Worm (Caenorhabditis elegans) whole organism, L1 larva: ENCODE data around the gene fbxb-55.

Source experiments
- C04F5.9 ChIP-seq: sonication (generic microtip); optimal IDR thresholded peaks from 2 replicates; lab custom pipeline; 2016; ENCODE audit warnings: missing genetic modification characterization, missing compliant biosample characterization
- C34B4.2 ChIP-seq: sonication (generic microtip); optimal IDR thresholded peaks from 2 replicates; lab custom pipeline; 2017; ENCODE audit warnings: mild to moderate bottlenecking, missing genetic modification characterization, missing compliant biosample characterization
- alr-1 ChIP-seq: fragments of 200-800 bp; sonication (Bioruptor generic); optimal IDR thresholded peaks from 2 replicates; lab custom pipeline; 2018; ENCODE audit warnings: borderline replicate concordance, mild to moderate bottlenecking, missing genetic modification characterization, missing compliant biosample characterization
- aly-2 ChIP-seq: fragments of 150-350 bp; optimal IDR thresholded peaks from 2 replicates; lab custom pipeline; 2014; ENCODE audit warnings: missing biosample characterization, missing genetic modification characterization
- ama-1 ChIP-seq: fragments of 150-350 bp; optimal IDR thresholded peaks from 2 replicates; lab custom pipeline; 2014
- blmp-1 ChIP-seq: fragments of 150-350 bp; optimal IDR thresholded peaks from 2 replicates; lab custom pipeline; 2014; ENCODE audit warnings: missing biosample characterization, missing genetic modification characterization
- ceh-63 ChIP-seq: fragments of 200-800 bp; sonication (Bioruptor generic); optimal IDR thresholded peaks from 2 replicates; lab custom pipeline; 2018; ENCODE audit warnings: mild to moderate bottlenecking, missing genetic modification characterization, missing compliant biosample characterization
- ceh-8 ChIP-seq: fragments of 200-800 bp; sonication (Bioruptor generic); optimal IDR thresholded peaks from 2 replicates; lab custom pipeline; 2018; ENCODE audit warnings: mild to moderate bottlenecking, missing genetic modification characterization, moderate library complexity, missing compliant biosample characterization
- ceh-88 ChIP-seq: fragments of 200-800 bp; sonication (Bioruptor generic); IDR thresholded peaks from 2 replicates; pipeline ENCODE4 v1.3.6; 2022; ENCODE audit warnings: missing genetic modification characterization, missing compliant biosample characterization
- ceh-90 ChIP-seq: sonication (generic microtip); optimal IDR thresholded peaks from 2 replicates; lab custom pipeline; 2016; ENCODE audit warnings: missing genetic modification characterization, missing compliant biosample characterization
- dpl-1 ChIP-seq, 3 experiments: fragments of 150-350 bp in 2 of 3; sonication (generic microtip) in 1 of 3; optimal IDR thresholded peaks; 2 replicates each; lab custom pipeline; 2014 to 2017; ENCODE audit warnings: missing biosample characterization in 3 of 3, missing genetic modification characterization in 3 of 3, missing genetic modification reagents in 3 of 3
- dsc-1 ChIP-seq: sonication (generic microtip); optimal IDR thresholded peaks from 2 replicates; lab custom pipeline; 2016; ENCODE audit warnings: mild to moderate bottlenecking, missing genetic modification characterization, missing compliant biosample characterization
- egl-27 ChIP-seq, 2 experiments: fragments of 150-350 bp in 1 of 2; sonication (generic microtip); optimal IDR thresholded peaks; 3 replicates each; lab custom pipeline; 2017 to 2018; ENCODE audit warnings: missing biosample characterization in 2 of 2, missing genetic modification characterization in 2 of 2, missing genetic modification reagents in 2 of 2
- elt-2 ChIP-seq: sonication (generic microtip); optimal IDR thresholded peaks from 2 replicates; lab custom pipeline; 2016; ENCODE audit warnings: missing genetic modification characterization, mild to moderate bottlenecking, inconsistent platforms, missing compliant biosample characterization, missing genetic modification reagents
- ets-5 ChIP-seq: fragments of 200-800 bp; sonication (Bioruptor generic); IDR thresholded peaks from 2 replicates; pipeline ENCODE4 v1.3.6; 2022; ENCODE audit warnings: missing genetic modification characterization, missing compliant biosample characterization
- fkh-10 ChIP-seq: sonication (generic microtip); optimal IDR thresholded peaks from 2 replicates; lab custom pipeline; 2017; ENCODE audit warnings: missing biosample characterization, missing genetic modification reagents, missing genetic modification characterization
- fkh-4 ChIP-seq: sonication (generic microtip); optimal IDR thresholded peaks from 2 replicates; lab custom pipeline; 2016; ENCODE audit warnings: missing compliant biosample characterization, missing genetic modification characterization, borderline replicate concordance
- fkh-8 ChIP-seq: sonication (generic microtip); optimal IDR thresholded peaks from 2 replicates; lab custom pipeline; 2016; ENCODE audit warnings: mild to moderate bottlenecking, missing genetic modification characterization, missing compliant biosample characterization
- grh-1 ChIP-seq: fragments of 200-800 bp; sonication (Bioruptor generic); IDR thresholded peaks from 2 replicates; pipeline ENCODE4 v1.3.6; 2022; ENCODE audit warnings: missing genetic modification reagents, missing genetic modification characterization, missing compliant biosample characterization
- hlh-4 ChIP-seq: sonication (generic microtip); optimal IDR thresholded peaks from 2 replicates; lab custom pipeline; 2016; ENCODE audit warnings: mild to moderate bottlenecking, missing genetic modification characterization, missing compliant biosample characterization
- hpl-2 ChIP-seq: fragments of 150-350 bp; optimal IDR thresholded peaks from 2 replicates; lab custom pipeline; 2014; ENCODE audit warnings: missing biosample characterization, missing genetic modification reagents, missing genetic modification characterization
- irx-1 ChIP-seq: sonication (generic microtip); optimal IDR thresholded peaks from 2 replicates; lab custom pipeline; 2016; ENCODE audit warnings: missing genetic modification characterization, missing compliant biosample characterization
- jun-1 ChIP-seq: fragments of 150-350 bp; optimal IDR thresholded peaks from 2 replicates; lab custom pipeline; 2014; ENCODE audit warnings: missing biosample characterization, missing genetic modification reagents, missing genetic modification characterization
- lin-14 ChIP-seq: fragments of 200-800 bp; sonication (Bioruptor generic); optimal IDR thresholded peaks from 2 replicates; lab custom pipeline; 2018; ENCODE audit warnings: mild to moderate bottlenecking, missing genetic modification characterization, moderate library complexity, missing compliant biosample characterization
- lin-15B ChIP-seq: fragments of 150-350 bp; sonication (generic microtip); optimal IDR thresholded peaks from 3 replicates; lab custom pipeline; 2014; ENCODE audit warnings: missing biosample characterization, missing genetic modification characterization
- lsy-2 ChIP-seq, 2 experiments: fragments of 150-350 bp; optimal IDR thresholded peaks; 2 replicates each; lab custom pipeline; 2014; ENCODE audit warnings: missing biosample characterization in 2 of 2, missing genetic modification characterization in 2 of 2
- mab-9 ChIP-seq: fragments of 200-800 bp; sonication (Bioruptor generic); IDR thresholded peaks from 2 replicates; pipeline ENCODE4 v1.3.6; 2022; ENCODE audit warnings: missing genetic modification reagents, missing genetic modification characterization, missing compliant biosample characterization
- nhr-12 ChIP-seq: sonication (generic microtip); optimal IDR thresholded peaks from 2 replicates; lab custom pipeline; 2017; ENCODE audit warnings: missing biosample characterization, missing genetic modification characterization
- nhr-19 ChIP-seq: fragments of 200-800 bp; sonication (Bioruptor generic); conservative IDR thresholded peaks from 2 replicates; pipeline ENCODE4 v1.3.6; 2022; ENCODE audit warnings: missing genetic modification characterization, missing compliant biosample characterization
- nhr-76 ChIP-seq: sonication (generic microtip); optimal IDR thresholded peaks from 2 replicates; lab custom pipeline; 2017; ENCODE audit warnings: missing biosample characterization, missing genetic modification characterization
- nhr-85 ChIP-seq: sonication (generic microtip); peaks from one replicate; lab custom pipeline; 2016; ENCODE audit warnings: missing genetic modification characterization, inconsistent platforms, missing compliant biosample characterization
- nhr-90 ChIP-seq: sonication (generic microtip); optimal IDR thresholded peaks from 2 replicates; lab custom pipeline; 2016; ENCODE audit warnings: mild to moderate bottlenecking, missing genetic modification characterization, missing compliant biosample characterization; ENCODE audit not compliant: poor library complexity
- pag-3 ChIP-seq: sonication (generic microtip); optimal IDR thresholded peaks from 2 replicates; lab custom pipeline; 2017; ENCODE audit warnings: missing genetic modification characterization, mild to moderate bottlenecking, missing compliant biosample characterization, antibody characterized with exemption, borderline replicate concordance; ENCODE audit not compliant: insufficient read depth
- pqm-1 ChIP-seq: sonication (generic microtip); optimal IDR thresholded peaks from 3 replicates; lab custom pipeline; 2017; ENCODE audit warnings: missing biosample characterization, missing genetic modification characterization
- rnt-1 ChIP-seq: sonication (generic microtip); optimal IDR thresholded peaks from 2 replicates; lab custom pipeline; 2016; ENCODE audit warnings: mild to moderate bottlenecking, missing genetic modification characterization, moderate library complexity, missing compliant biosample characterization
- snpc-4 ChIP-seq: fragments of 150-350 bp; optimal IDR thresholded peaks from 2 replicates; lab custom pipeline; 2014; ENCODE audit warnings: missing biosample characterization, missing genetic modification characterization
- snu-23 ChIP-seq: sonication (generic microtip); optimal IDR thresholded peaks from 2 replicates; lab custom pipeline; 2016; ENCODE audit warnings: missing genetic modification characterization, missing compliant biosample characterization
- sox-4 ChIP-seq: sonication (generic microtip); optimal IDR thresholded peaks from 2 replicates; lab custom pipeline; 2016; ENCODE audit warnings: missing genetic modification characterization, missing compliant biosample characterization
- sptf-1 ChIP-seq: fragments of 150-350 bp; optimal IDR thresholded peaks from 2 replicates; lab custom pipeline; 2014; ENCODE audit warnings: missing biosample characterization, missing genetic modification characterization
- sup-37 ChIP-seq: fragments of 200-800 bp; sonication (Bioruptor generic); optimal IDR thresholded peaks from 2 replicates; lab custom pipeline; 2018; ENCODE audit warnings: mild to moderate bottlenecking, missing genetic modification characterization, missing compliant biosample characterization
- tlp-1 ChIP-seq: fragments of 150-350 bp; optimal IDR thresholded peaks from 2 replicates; lab custom pipeline; 2014; ENCODE audit warnings: missing biosample characterization, missing genetic modification characterization
- unc-130 ChIP-seq: fragments of 150-350 bp; optimal IDR thresholded peaks from 2 replicates; lab custom pipeline; 2017; ENCODE audit warnings: missing biosample characterization, missing genetic modification characterization, inconsistent platforms
- unc-30 ChIP-seq: sonication (generic microtip); optimal IDR thresholded peaks from 2 replicates; lab custom pipeline; 2017; ENCODE audit warnings: missing biosample characterization, missing genetic modification characterization
- unc-62 ChIP-seq: fragments of 150-350 bp; optimal IDR thresholded peaks from 2 replicates; lab custom pipeline; 2014; ENCODE audit warnings: missing biosample characterization, missing genetic modification reagents, missing genetic modification characterization
- unc-86 ChIP-seq: sonication (generic microtip); optimal IDR thresholded peaks from 2 replicates; lab custom pipeline; 2016; ENCODE audit warnings: missing genetic modification characterization, missing compliant biosample characterization
- unc-98 ChIP-seq: fragments of 200-800 bp; sonication (Bioruptor generic); IDR thresholded peaks from 2 replicates; pipeline ENCODE4 v1.3.6; 2022; ENCODE audit warnings: missing genetic modification characterization, missing compliant biosample characterization
- vab-15 ChIP-seq: sonication (generic microtip); optimal IDR thresholded peaks from 2 replicates; lab custom pipeline; 2017; ENCODE audit warnings: missing genotype, mild to moderate bottlenecking, missing genetic modification characterization, missing compliant biosample characterization
- zag-1 ChIP-seq: fragments of 150-350 bp; optimal IDR thresholded peaks from 2 replicates; lab custom pipeline; 2014; ENCODE audit warnings: missing biosample characterization, missing genetic modification characterization
- zip-4 ChIP-seq: fragments of 200-800 bp; sonication (Bioruptor generic); optimal IDR thresholded peaks from 2 replicates; lab custom pipeline; 2018; ENCODE audit warnings: mild to moderate bottlenecking, missing genetic modification characterization, moderate library complexity, missing compliant biosample characterization
- ztf-11 ChIP-seq, 2 experiments: sonication (generic microtip); optimal IDR thresholded peaks; 2 replicates each; lab custom pipeline; 2016 to 2017; ENCODE audit warnings: missing genetic modification characterization in 2 of 2, missing biosample characterization in 1 of 2, missing compliant biosample characterization in 1 of 2

Gene fbxb-55

ce11 chrIV:4027106-4027888, 41.3 kb upstream of the fbxb-55 start (continued):
- no peak for TF ChIP-seq sox-4 (tag; lab: Kevin White, UChicago)
- no peak for TF ChIP-seq ets-5
- peak; percentile 68 for TF ChIP-seq rnt-1 (tag; lab: Kevin White, UChicago)
- no peak for TF ChIP-seq unc-62
- peak; percentile 78 for TF ChIP-seq elt-2 (tag; lab: Kevin White, UChicago)
- peak; percentile 79 for TF ChIP-seq nhr-85 (tag; lab: Kevin White, UChicago)
- TF ChIP-seq jun-1 (tag; lab: Kevin White, UChicago) = no peak
- TF ChIP-seq lin-15B (tag; lab: Kevin White, UChicago) = no peak
- no peak for TF ChIP-seq hpl-2 (GFP tag; lab: Kevin White, UChicago)
- no peak for TF ChIP-seq blmp-1 (tag; lab: Kevin White, UChicago)
- TF ChIP-seq fkh-10 (GFP tag; lab: Kevin White, UChicago) = no peak
- TF ChIP-seq ceh-90 = no peak
- TF ChIP-seq egl-27 (tag; optimal IDR thresholded peaks at IDR 0.05; lab: Kevin White, UChicago) = no peak
- no peak for TF ChIP-seq nhr-90 (tag; lab: Kevin White, UChicago)
- no peak for TF ChIP-seq sptf-1
- TF ChIP-seq C04F5.9 = no peak
- no peak for TF ChIP-seq sup-37
- TF ChIP-seq vab-15 = no peak
- no peak for TF ChIP-seq lsy-2 (tag; optimal IDR thresholded peaks at IDR 0.05; lab: Kevin White, UChicago)
- peak; percentile 12 for TF ChIP-seq snu-23 (GFP tag; lab: Kevin White, UChicago)
- no peak for TF ChIP-seq pag-3 (tag; lab: Kevin White, UChicago)
- no peak for TF ChIP-seq nhr-12
- no peak; the same call in 1 of the 2 replicates for TF ChIP-seq nhr-19
- TF ChIP-seq dsc-1 (tag; lab: Kevin White, UChicago) = no peak
- no peak for TF ChIP-seq unc-130 (tag; lab: Kevin White, UChicago)
- TF ChIP-seq ztf-11 (tag; optimal IDR thresholded peaks at IDR 0.05; lab: Kevin White, UChicago) = no peak
- TF ChIP-seq, all 84 proteins: peak for 10

- TF ChIP-seq fkh-8 = no peak
- no peak for TF ChIP-seq ama-1 (lab: Kevin White, UChicago)
- no peak for TF ChIP-seq fkh-4 (tag; lab: Kevin White, UChicago)
- peak; percentile 72 for TF ChIP-seq nhr-90 (tag; lab: Kevin White, UChicago)
- TF ChIP-seq nhr-76 = no peak
- TF ChIP-seq pag-3 (tag; lab: Kevin White, UChicago) = no peak
- TF ChIP-seq zip-4 (GFP tag; lab: Kevin White, UChicago) = no peak
- TF ChIP-seq zag-1 (tag; lab: Kevin White, UChicago) = no peak
- TF ChIP-seq lin-14 (GFP tag; lab: Kevin White, UChicago) = peak; percentile 91
- TF ChIP-seq pqm-1 (tag; lab: Kevin White, UChicago) = no peak
- TF ChIP-seq sup-37 = no peak
- peak; percentile 37 for TF ChIP-seq ceh-8 (GFP tag; lab: Kevin White, UChicago)
- TF ChIP-seq alr-1 (tag; lab: Kevin White, UChicago) = no peak
- no peak for TF ChIP-seq ceh-63
- TF ChIP-seq nhr-19 = peak; percentile 75
- TF ChIP-seq irx-1 = peak; percentile 15
- no peak for TF ChIP-seq mab-9 (GFP tag; lab: Robert Waterston, UW)
- no peak for TF ChIP-seq unc-30
- no peak for TF ChIP-seq snpc-4
- TF ChIP-seq unc-86 (tag; lab: Kevin White, UChicago) = no peak
- peak; percentile 76 for TF ChIP-seq rnt-1 (tag; lab: Kevin White, UChicago)
- no peak for TF ChIP-seq unc-98 (GFP tag; lab: Robert Waterston, UW)
- TF ChIP-seq aly-2 (tag; lab: Kevin White, UChicago) = no peak
- no peak for TF ChIP-seq hlh-4 (tag; lab: Kevin White, UChicago)
- no peak for TF ChIP-seq tlp-1 (tag; lab: Kevin White, UChicago)
- TF ChIP-seq dpl-1 (GFP tag; optimal IDR thresholded peaks at IDR 0.05; lab: Kevin White, UChicago) = peak in 2 of 3 experiments; percentile 21 to 36
- TF ChIP-seq grh-1 (GFP tag; lab: Robert Waterston, UW) = no peak
- peak; percentile 92 for TF ChIP-seq nhr-85 (tag; lab: Kevin White, UChicago)
- TF ChIP-seq ceh-88 (GFP tag; lab: Robert Waterston, UW) = no peak; the same call in 1 of the 2 replicates
- no peak for TF ChIP-seq C34B4.2 (tag; lab: Kevin White, UChicago)
- TF ChIP-seq ceh-90 = no peak
Measured at ce11 chrIV:4028177-4028576, 40.4 kb upstream of the fbxb-55 start.
